Worm (Caenorhabditis elegans) whole organism, midembryonic: ENCODE data around the gene drr-2.

Source experiments
- cog-1 ChIP-seq: sonication (generic microtip); optimal IDR thresholded peaks from 2 replicates; lab custom pipeline; 2016; ENCODE audit warnings: missing genetic modification characterization, missing compliant biosample characterization
- flt-1 ChIP-seq: fragments of 200-800 bp; sonication (Bioruptor generic); IDR thresholded peaks from 2 replicates; pipeline ENCODE4 v1.3.6; 2022; ENCODE audit warnings: missing genetic modification characterization, missing compliant biosample characterization
- klf-2 ChIP-seq: fragments of 200-800 bp; sonication (Bioruptor generic); conservative IDR thresholded peaks from 2 replicates; pipeline ENCODE4 v1.3.6; 2022; ENCODE audit warnings: missing genetic modification reagents, missing genetic modification characterization, missing compliant biosample characterization
- med-1 ChIP-seq: sonication (generic microtip); optimal IDR thresholded peaks from 2 replicates; lab custom pipeline; 2017; ENCODE audit warnings: missing genetic modification characterization, mild to moderate bottlenecking, missing compliant biosample characterization, antibody characterized with exemption, missing genetic modification reagents; ENCODE audit not compliant: insufficient read depth
- ztf-23 ChIP-seq: fragments of 200-800 bp; sonication (Bioruptor generic); IDR thresholded peaks from 2 replicates; pipeline ENCODE4 v1.3.6; 2022; ENCODE audit warnings: missing genetic modification reagents, missing genetic modification characterization, missing compliant biosample characterization
- ztf-29 ChIP-seq: fragments of 200-800 bp; sonication (Bioruptor generic); IDR thresholded peaks from 2 replicates; pipeline ENCODE4 v1.3.6; 2022; ENCODE audit warnings: missing genetic modification reagents, missing genetic modification characterization, missing compliant biosample characterization

DNA sequence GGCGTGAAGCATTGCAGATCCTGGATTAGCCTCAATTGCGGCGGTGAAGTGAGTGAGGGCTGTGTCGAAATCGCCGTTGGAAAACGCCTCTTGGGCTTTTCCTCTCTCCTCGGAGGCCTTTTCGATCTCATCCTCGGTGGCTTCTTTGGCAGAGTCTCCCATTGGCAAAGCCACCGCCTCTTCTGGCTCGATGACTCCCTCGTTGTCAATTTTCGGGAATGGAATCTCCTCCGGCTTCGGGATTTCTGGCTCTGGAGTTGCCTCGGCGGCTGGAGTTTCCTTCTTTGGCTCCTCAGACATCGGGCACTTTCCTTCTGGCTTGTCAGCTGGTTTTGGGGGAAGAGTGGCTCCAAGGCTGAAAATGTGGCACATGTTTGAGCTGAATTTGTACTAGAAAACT lies 21.7 kb downstream of the drr-2 start:
- TF ChIP-seq klf-2 (GFP tag; lab: Robert Waterston, UW) = no peak
- no peak for TF ChIP-seq flt-1 (GFP tag; lab: Robert Waterston, UW)
- no peak for TF ChIP-seq ztf-23 (GFP tag; lab: Robert Waterston, UW)
- no peak for TF ChIP-seq cog-1
- TF ChIP-seq med-1 (GFP tag; lab: Kevin White, UChicago) = no peak
- no peak for TF ChIP-seq ztf-29 (GFP tag; lab: Robert Waterston, UW)
